Fruit fly (Drosophila melanogaster): ENCODE results near the gene CG14610.

CG14610 gene

dm6 chr3R:7108589-7109312, 35.3 kb downstream of the CG14610 start (continued):
- no peak for TF ChIP-seq CG10321 (GFP tag; IDR thresholded peaks at IDR 0.05)
- no peak for TF ChIP-seq ssp (GFP tag; IDR thresholded peaks at IDR 0.05)
- TF ChIP-seq lola (GFP tag; optimal IDR thresholded peaks at IDR 0.05), result peak in 1 of 3 experiments; percentile 99
- TF ChIP-seq wek (GFP tag; optimal IDR thresholded peaks at IDR 0.05), result peak; percentile 58
- peak; percentile 99 for TF ChIP-seq CG17829 (tag; optimal IDR thresholded peaks at IDR 0.05)
- TF ChIP-seq CG8290 (GFP tag; optimal IDR thresholded peaks at IDR 0.05), result peak; percentile 95
- peak; percentile 50 to 91 for TF ChIP-seq CG8290 (tag; optimal IDR thresholded peaks at IDR 0.05)
- peak; percentile 85 for TF ChIP-seq HHEX (GFP tag; optimal IDR thresholded peaks at IDR 0.05)
- TF ChIP-seq unc-4 (GFP tag; IDR thresholded peaks at IDR 0.05; ENCODE audit: partially characterized antibody), result no peak
- peak; percentile 99 for TF ChIP-seq Sox102F (GFP tag; optimal IDR thresholded peaks at IDR 0.05)
- TF ChIP-seq CG17328 (GFP tag; IDR thresholded peaks at IDR 0.05), result no peak
- peak; percentile 81 for TF ChIP-seq psq (GFP tag; optimal IDR thresholded peaks at IDR 0.05)
- TF ChIP-seq CG14014 (GFP tag; IDR thresholded peaks at IDR 0.05), result no peak
- no peak for TF ChIP-seq Bgb (GFP tag; IDR thresholded peaks at IDR 0.05; ENCODE audit: partially characterized antibody)
- TF ChIP-seq CoRest (tag; optimal IDR thresholded peaks at IDR 0.05), result peak; percentile 97
- TF ChIP-seq CG30020 (tag; optimal IDR thresholded peaks at IDR 0.05), result peak; percentile 87
- TF ChIP-seq CG33557 (GFP tag; optimal IDR thresholded peaks at IDR 0.05), result peak; percentile 99
- peak; percentile 72 for TF ChIP-seq CG13296 (GFP tag; optimal IDR thresholded peaks at IDR 0.05)
- TF ChIP-seq Lim3 (GFP tag; IDR thresholded peaks at IDR 0.05), result no peak
- TF ChIP-seq CG10366 (GFP tag; IDR thresholded peaks at IDR 0.05), result no peak
- no peak for TF ChIP-seq Oaz (GFP tag; IDR thresholded peaks at IDR 0.05)
- peak; percentile 40 for TF ChIP-seq Hmr (GFP tag; optimal IDR thresholded peaks at IDR 0.05)
- TF ChIP-seq CG17568 (GFP tag; optimal IDR thresholded peaks at IDR 0.05), result peak; percentile 87
- TF ChIP-seq CG12769 (tag; optimal IDR thresholded peaks at IDR 0.05), result peak; percentile 78
- peak; percentile 67 for TF ChIP-seq sima (GFP tag; optimal IDR thresholded peaks at IDR 0.05)
- TF ChIP-seq Usf (GFP tag; optimal IDR thresholded peaks at IDR 0.05), result peak; percentile 77
- peak; percentile 39 for TF ChIP-seq Hey (tag; optimal IDR thresholded peaks at IDR 0.05)
- peak; percentile 95 for TF ChIP-seq cg (GFP tag; optimal IDR thresholded peaks at IDR 0.05)
- TF ChIP-seq Antp (GFP tag; optimal IDR thresholded peaks at IDR 0.05), result peak; percentile 71
- peak; percentile 95 for TF ChIP-seq NC2β (GFP tag; optimal IDR thresholded peaks at IDR 0.05)
- TF ChIP-seq CG12104 (GFP tag; optimal IDR thresholded peaks at IDR 0.05), result peak; percentile 92
- no peak for TF ChIP-seq CG6175 (GFP tag; IDR thresholded peaks at IDR 0.05)
- TF ChIP-seq phol (tag; optimal IDR thresholded peaks at IDR 0.05), result peak; percentile 98
- TF ChIP-seq Trl (optimal IDR thresholded peaks at IDR 0.05), result peak in 1 of 2 experiments; percentile 69
- TF ChIP-seq Trl (GFP tag; optimal IDR thresholded peaks at IDR 0.05), result peak; percentile 76
- peak; percentile 87 for TF ChIP-seq CG9609 (GFP tag; optimal IDR thresholded peaks at IDR 0.05)
- no peak for TF ChIP-seq CG9932 (GFP tag; IDR thresholded peaks at IDR 0.05)
- no peak for TF ChIP-seq sim (GFP tag; IDR thresholded peaks at IDR 0.05)
- TF ChIP-seq chif (GFP tag; optimal IDR thresholded peaks at IDR 0.05), result peak; percentile 92 to 97
- no peak for TF ChIP-seq al (GFP tag; IDR thresholded peaks at IDR 0.05)
- peak; percentile 83 for TF ChIP-seq eyg (GFP tag; optimal IDR thresholded peaks at IDR 0.05)
- TF ChIP-seq Dp (GFP tag; optimal IDR thresholded peaks at IDR 0.05), result no peak
- no peak for TF ChIP-seq bigmax (GFP tag; optimal IDR thresholded peaks at IDR 0.05)
- no peak for TF ChIP-seq CG11560 (tag; IDR thresholded peaks at IDR 0.05)
- TF ChIP-seq sug (tag; optimal IDR thresholded peaks at IDR 0.05), result peak; percentile 57
- no peak for TF ChIP-seq amos (GFP tag; IDR thresholded peaks at IDR 0.05; ENCODE audit: partially characterized antibody)
- TF ChIP-seq CG4617 (GFP tag; optimal IDR thresholded peaks at IDR 0.05; ENCODE audit: borderline replicate concordance), result peak; percentile 91
- TF ChIP-seq ewg (GFP tag; optimal IDR thresholded peaks at IDR 0.05), result peak; percentile 93
- TF ChIP-seq exex (tag; optimal IDR thresholded peaks at IDR 0.05), result peak; percentile 34
- TF ChIP-seq gfzf (GFP tag; optimal IDR thresholded peaks at IDR 0.05), result no peak
